Worm (Caenorhabditis elegans) whole organism, L2 larva: Measurements from ENCODE around the gene chch-3.

ENCODE experiments used
- F13H6.1 ChIP-seq: sonication (generic microtip); optimal IDR thresholded peaks from 2 replicates; lab custom pipeline; 2016; ENCODE audit warnings: missing genetic modification characterization, missing compliant biosample characterization
- R02D3.7 ChIP-seq: fragments of 150-350 bp; optimal IDR thresholded peaks from 2 replicates; lab custom pipeline; 2014; ENCODE audit warnings: missing biosample characterization, missing genetic modification characterization
- Y55F3AM.14 ChIP-seq: fragments of 200-800 bp; sonication (Bioruptor generic); optimal IDR thresholded peaks from 2 replicates; lab custom pipeline; 2018; ENCODE audit warnings: mild to moderate bottlenecking, missing genetic modification characterization, missing compliant biosample characterization
- ZK546.5 ChIP-seq: sonication (generic microtip); optimal IDR thresholded peaks from 2 replicates; lab custom pipeline; 2017; ENCODE audit warnings: missing biosample characterization, missing genetic modification characterization
- aly-2 ChIP-seq: fragments of 150-350 bp; optimal IDR thresholded peaks from 2 replicates; lab custom pipeline; 2014; ENCODE audit warnings: missing biosample characterization, missing genetic modification characterization
- ama-1 ChIP-seq: fragments of 150-350 bp; optimal IDR thresholded peaks from 2 replicates; lab custom pipeline; 2018; ENCODE audit warnings: inconsistent platforms
- blmp-1 ChIP-seq: sonication (generic microtip); optimal IDR thresholded peaks from 2 replicates; lab custom pipeline; 2017; ENCODE audit warnings: missing genetic modification characterization, mild to moderate bottlenecking, missing compliant biosample characterization, antibody characterized with exemption, moderate library complexity; ENCODE audit not compliant: insufficient read depth
- ceh-16 ChIP-seq: fragments of 150-350 bp; optimal IDR thresholded peaks from 2 replicates; lab custom pipeline; 2014; ENCODE audit warnings: missing biosample characterization, missing genetic modification characterization
- ceh-82 ChIP-seq: fragments of 150-350 bp; optimal IDR thresholded peaks from 2 replicates; lab custom pipeline; 2014; ENCODE audit warnings: missing biosample characterization, missing genetic modification characterization
- egl-27 ChIP-seq: sonication (generic microtip); optimal IDR thresholded peaks from 3 replicates; lab custom pipeline; 2017; ENCODE audit warnings: missing biosample characterization, missing genetic modification reagents, missing genetic modification characterization
- elt-1 ChIP-seq: fragments of 150-350 bp; optimal IDR thresholded peaks from 2 replicates; lab custom pipeline; 2014; ENCODE audit warnings: missing biosample characterization, missing genetic modification characterization
- lin-13 ChIP-seq: fragments of 150-350 bp; optimal IDR thresholded peaks from 2 replicates; lab custom pipeline; 2014; ENCODE audit warnings: missing biosample characterization, missing genetic modification reagents, missing genetic modification characterization
- lsy-2 ChIP-seq, 2 experiments: fragments of 150-350 bp in 1 of 2; sonication (generic microtip) in 1 of 2; optimal IDR thresholded peaks; 2 replicates each; lab custom pipeline; 2014 to 2017; ENCODE audit warnings: missing biosample characterization in 2 of 2, missing genetic modification characterization in 2 of 2
- mab-5 ChIP-seq: fragments of 150-350 bp; optimal IDR thresholded peaks from 2 replicates; lab custom pipeline; 2014; ENCODE audit warnings: missing biosample characterization, missing genetic modification characterization
- mbf-1 ChIP-seq: sonication (generic microtip); optimal IDR thresholded peaks from 2 replicates; lab custom pipeline; 2017; ENCODE audit warnings: missing biosample characterization, missing genetic modification characterization
- nhr-10 ChIP-seq: sonication (generic microtip); optimal IDR thresholded peaks from 2 replicates; lab custom pipeline; 2017; ENCODE audit warnings: missing biosample characterization, missing genetic modification characterization
- nhr-11 ChIP-seq: fragments of 150-350 bp; optimal IDR thresholded peaks from 2 replicates; lab custom pipeline; 2014; ENCODE audit warnings: missing biosample characterization, missing genetic modification characterization
- nhr-12 ChIP-seq: fragments of 150-350 bp; optimal IDR thresholded peaks from 2 replicates; lab custom pipeline; 2014; ENCODE audit warnings: missing biosample characterization, missing genetic modification characterization
- nhr-23 ChIP-seq: fragments of 150-350 bp; optimal IDR thresholded peaks from 2 replicates; lab custom pipeline; 2014; ENCODE audit warnings: missing biosample characterization, missing genetic modification reagents, missing genetic modification characterization
- nhr-237 ChIP-seq: fragments of 150-350 bp; optimal IDR thresholded peaks from 2 replicates; lab custom pipeline; 2014; ENCODE audit warnings: missing biosample characterization, missing genetic modification characterization
- nhr-25 ChIP-seq: fragments of 150-350 bp; sonication (generic microtip); optimal IDR thresholded peaks from 3 replicates; lab custom pipeline; 2014; ENCODE audit warnings: missing biosample characterization, missing genetic modification characterization
- nhr-6 ChIP-seq: fragments of 150-350 bp; optimal IDR thresholded peaks from 2 replicates; lab custom pipeline; 2014; ENCODE audit warnings: missing biosample characterization, missing genetic modification characterization
- peb-1 ChIP-seq: fragments of 150-350 bp; optimal IDR thresholded peaks from 2 replicates; lab custom pipeline; 2014; ENCODE audit warnings: missing biosample characterization, missing genetic modification characterization
- sem-4 ChIP-seq: fragments of 150-350 bp; optimal IDR thresholded peaks from 2 replicates; lab custom pipeline; 2014; ENCODE audit warnings: missing biosample characterization, missing genetic modification reagents, missing genetic modification characterization
- skn-1 ChIP-seq: sonication (generic microtip); optimal IDR thresholded peaks from 2 replicates; lab custom pipeline; 2017; ENCODE audit warnings: missing biosample characterization, missing genetic modification characterization
- sma-3 ChIP-seq: sonication (generic microtip); optimal IDR thresholded peaks from 2 replicates; lab custom pipeline; 2016; ENCODE audit warnings: missing genetic modification reagents, missing genetic modification characterization, missing compliant biosample characterization
- snpc-4 ChIP-seq: fragments of 150-350 bp; optimal IDR thresholded peaks from 2 replicates; lab custom pipeline; 2014; ENCODE audit warnings: missing biosample characterization, missing genetic modification characterization
- unc-39 ChIP-seq: fragments of 150-350 bp; optimal IDR thresholded peaks from 2 replicates; lab custom pipeline; 2014; ENCODE audit warnings: missing biosample characterization, missing genetic modification characterization
- unc-55 ChIP-seq: fragments of 150-350 bp; sonication (generic microtip); optimal IDR thresholded peaks from 3 replicates; lab custom pipeline; 2014; ENCODE audit warnings: missing biosample characterization, missing genetic modification reagents, missing genetic modification characterization
- unc-62 ChIP-seq: fragments of 150-350 bp; optimal IDR thresholded peaks from 2 replicates; lab custom pipeline; 2014; ENCODE audit warnings: missing biosample characterization, missing genetic modification reagents, missing genetic modification characterization
- zag-1 ChIP-seq: fragments of 150-350 bp; optimal IDR thresholded peaks from 2 replicates; lab custom pipeline; 2014; ENCODE audit warnings: missing biosample characterization, missing genetic modification characterization
- ztf-1 ChIP-seq: fragments of 200-800 bp; sonication (Bioruptor generic); conservative IDR thresholded peaks from 2 replicates; pipeline ENCODE4 v1.3.6; 2022; ENCODE audit warnings: missing genetic modification characterization, missing compliant biosample characterization
- ztf-11 ChIP-seq: sonication (generic microtip); optimal IDR thresholded peaks from 2 replicates; lab custom pipeline; 2017; ENCODE audit warnings: missing biosample characterization, missing genetic modification characterization
- ztf-4 ChIP-seq: fragments of 150-350 bp; optimal IDR thresholded peaks from 2 replicates; lab custom pipeline; 2014; ENCODE audit warnings: missing biosample characterization, missing genetic modification characterization

Gene chch-3

ce11 chrII:9440060-9440459 lies 23.2 kb downstream of the chch-3 start, which contains the start of gene chil-17:
chil-17 (minus strand) TSS chrII:9440160.
- TF ChIP-seq ceh-82 (tag; lab: Kevin White, UChicago) (no peak), nhr-23 (tag; lab: Kevin White, UChicago) (no peak), lin-13 (GFP tag; lab: Kevin White, UChicago) (no peak), ztf-4 (tag; lab: Kevin White, UChicago) (no peak), unc-55 (GFP tag; lab: Kevin White, UChicago) (no peak), aly-2 (tag; lab: Kevin White, UChicago) (no peak), nhr-11 (tag; lab: Kevin White, UChicago) (no peak), nhr-25 (no peak), mbf-1 (tag; lab: Kevin White, UChicago) (no peak), lsy-2 (tag; optimal IDR thresholded peaks at IDR 0.05; lab: Kevin White, UChicago) (no peak), ztf-11 (tag; lab: Kevin White, UChicago) (no peak), Y55F3AM.14 (GFP tag; lab: Kevin White, UChicago) (no peak), sem-4 (tag; lab: Kevin White, UChicago) (no peak), skn-1 (tag; lab: Kevin White, UChicago) (no peak)

ce11 chrII:9441838-9442237 lies 25.0 kb downstream of the chch-3 start, which contains the start of gene chil-16:
chil-16 (minus strand) TSS chrII:9441938.
- TF ChIP-seq elt-1 (tag; lab: Kevin White, UChicago) (no peak), nhr-10 (no peak), sem-4 (tag; lab: Kevin White, UChicago) (no peak), ceh-16 (tag; lab: Kevin White, UChicago) (no peak), ama-1 (lab: Kevin White, UChicago) (no peak), unc-55 (GFP tag; lab: Kevin White, UChicago) (no peak), snpc-4 (tag; lab: Kevin White, UChicago) (no peak), ceh-82 (tag; lab: Kevin White, UChicago) (no peak), sma-3 (no peak)

- TF ChIP-seq blmp-1 (tag; lab: Kevin White, UChicago) = no peak
- no peak for TF ChIP-seq skn-1 (tag; lab: Kevin White, UChicago)
- TF ChIP-seq unc-39 (tag; lab: Kevin White, UChicago) = no peak
- TF ChIP-seq nhr-237 (tag; lab: Kevin White, UChicago) = no peak
- no peak for TF ChIP-seq nhr-10
- TF ChIP-seq ztf-11 (tag; lab: Kevin White, UChicago) = no peak
- no peak for TF ChIP-seq F13H6.1
- no peak for TF ChIP-seq egl-27
- no peak for TF ChIP-seq peb-1 (tag; lab: Kevin White, UChicago)
- no peak for TF ChIP-seq ZK546.5 (tag; lab: Kevin White, UChicago)
- TF ChIP-seq aly-2 (tag; lab: Kevin White, UChicago) = no peak
- no peak for TF ChIP-seq ama-1 (lab: Kevin White, UChicago)
- TF ChIP-seq ztf-1 = no peak
- TF ChIP-seq R02D3.7 (tag; lab: Kevin White, UChicago) = no peak
- TF ChIP-seq ceh-82 (tag; lab: Kevin White, UChicago) = no peak
These were observed 26.7 kb downstream of the chch-3 start, which contains the start of gene chil-15 for ce11 chrII:9443522-9443921. chil-15 (minus strand) TSS chrII:9443622.

- TF ChIP-seq nhr-12 (tag; lab: Kevin White, UChicago) (no peak), zag-1 (tag; lab: Kevin White, UChicago) (no peak), nhr-6 (tag; lab: Kevin White, UChicago) (no peak), sma-3 (no peak), Y55F3AM.14 (GFP tag; lab: Kevin White, UChicago) (no peak), ceh-82 (tag; lab: Kevin White, UChicago) (no peak), lin-13 (GFP tag; lab: Kevin White, UChicago) (no peak)
These were observed 28.6 kb downstream of the chch-3 start, which contains the start of gene R09D1.13 for ce11 chrII:9445368-9445767. R09D1.13 (minus strand) TSS chrII:9445468.

ce11 chrII:9447965-9448364 lies 31.2 kb downstream of the chch-3 start, which contains the start of gene chil-18:
chil-18 (plus strand) TSS chrII:9448265.
- TF ChIP-seq skn-1 (tag; lab: Kevin White, UChicago) (no peak), unc-62 (GFP tag; lab: Kevin White, UChicago) (no peak), ceh-16 (tag; lab: Kevin White, UChicago) (no peak), ztf-1 (no peak), mab-5 (tag; lab: Kevin White, UChicago) (no peak), Y55F3AM.14 (GFP tag; lab: Kevin White, UChicago) (no peak), ZK546.5 (tag; lab: Kevin White, UChicago) (no peak)
